Worm (Caenorhabditis elegans) whole organism, young adult: ENCODE data around the gene puf-11.

ENCODE experiments used
- D2030.7 ChIP-seq: fragments of 200-800 bp; sonication (Bioruptor generic); IDR thresholded peaks from 2 replicates; pipeline ENCODE4 v1.3.6; 2022; ENCODE audit warnings: missing genetic modification reagents, missing genetic modification characterization, missing compliant biosample characterization
- F33H1.4 ChIP-seq: fragments of 200-800 bp; sonication (Bioruptor generic); IDR thresholded peaks from 2 replicates; pipeline ENCODE4 v1.3.6; 2022; ENCODE audit warnings: missing genetic modification reagents, missing genetic modification characterization, missing compliant biosample characterization
- F37B4.10 ChIP-seq: fragments of 200-800 bp; sonication (Bioruptor generic); IDR thresholded peaks from 2 replicates; pipeline ENCODE4 v1.3.6; 2022; ENCODE audit warnings: missing genetic modification characterization, missing compliant biosample characterization
- F57A8.1 ChIP-seq: fragments of 200-800 bp; sonication (Bioruptor generic); optimal IDR thresholded peaks from 2 replicates; lab custom pipeline; 2018; ENCODE audit warnings: mild to moderate bottlenecking, missing genetic modification characterization, moderate library complexity, missing compliant biosample characterization
- T07F8.4 ChIP-seq: sonication (generic microtip); optimal IDR thresholded peaks from 2 replicates; lab custom pipeline; 2016; ENCODE audit warnings: mild to moderate bottlenecking, missing genetic modification characterization, moderate library complexity, missing compliant biosample characterization
- Y56A3A.18 ChIP-seq: fragments of 200-800 bp; sonication (Bioruptor generic); IDR thresholded peaks from 2 replicates; pipeline ENCODE4 v1.3.6; 2022; ENCODE audit warnings: missing genetic modification reagents, missing genetic modification characterization, missing compliant biosample characterization
- Y67H2A.10 ChIP-seq: fragments of 200-800 bp; sonication (Bioruptor generic); conservative IDR thresholded peaks from 2 replicates; pipeline ENCODE4 v1.3.6; 2022; ENCODE audit warnings: missing genetic modification reagents, missing genetic modification characterization, missing compliant biosample characterization
- Y95B8A.8 ChIP-seq: fragments of 200-800 bp; sonication (Bioruptor generic); IDR thresholded peaks from 2 replicates; pipeline ENCODE4 v1.3.6; 2022; ENCODE audit warnings: missing genetic modification reagents, missing genetic modification characterization, missing compliant biosample characterization
- athp-1 ChIP-seq: sonication (generic microtip); optimal IDR thresholded peaks from 2 replicates; lab custom pipeline; 2017; ENCODE audit warnings: mild to moderate bottlenecking, missing genetic modification characterization, missing compliant biosample characterization
- attf-5 ChIP-seq: fragments of 200-800 bp; sonication (Bioruptor generic); optimal IDR thresholded peaks from 2 replicates; lab custom pipeline; 2018; ENCODE audit warnings: mild to moderate bottlenecking, missing genetic modification characterization, missing compliant biosample characterization
- bed-2 ChIP-seq: fragments of 200-800 bp; sonication (Bioruptor generic); IDR thresholded peaks from 2 replicates; pipeline ENCODE4 v1.3.6; 2022; ENCODE audit warnings: missing genetic modification reagents, missing genetic modification characterization, missing compliant biosample characterization
- cebp-1 ChIP-seq, 2 experiments: fragments of 200-800 bp in 1 of 2; sonication (Bioruptor generic) in 1 of 2; sonication (generic microtip) in 1 of 2; IDR thresholded peaks in 1 of 2; optimal IDR thresholded peaks in 1 of 2; 2 replicates each; pipeline versions ENCODE4 v1.3.6 to Lab custom; 2017 to 2022; ENCODE audit warnings: missing compliant biosample characterization in 2 of 2, missing genetic modification characterization in 2 of 2, mild to moderate bottlenecking in 1 of 2, missing genetic modification reagents in 1 of 2, moderate library complexity in 1 of 2
- cebp-2 ChIP-seq: fragments of 200-800 bp; sonication (Bioruptor generic); IDR thresholded peaks from 2 replicates; pipeline ENCODE4 v1.3.6; 2022; ENCODE audit warnings: missing genetic modification characterization, missing compliant biosample characterization
- ceh-27 ChIP-seq: fragments of 200-800 bp; sonication (Bioruptor generic); optimal IDR thresholded peaks from 2 replicates; lab custom pipeline; 2018; ENCODE audit warnings: mild to moderate bottlenecking, missing genetic modification characterization, moderate library complexity, missing compliant biosample characterization
- ceh-40 ChIP-seq: fragments of 200-800 bp; sonication (Bioruptor generic); IDR thresholded peaks from 2 replicates; pipeline ENCODE4 v1.3.6; 2022; ENCODE audit warnings: missing genetic modification characterization, missing compliant biosample characterization
- ceh-91 ChIP-seq: fragments of 200-800 bp; sonication (Bioruptor generic); IDR thresholded peaks from 2 replicates; pipeline ENCODE4 v1.3.6; 2022; ENCODE audit warnings: missing genetic modification reagents, missing genetic modification characterization, missing compliant biosample characterization
- dpl-1 ChIP-seq: fragments of 150-350 bp; optimal IDR thresholded peaks from 2 replicates; lab custom pipeline; 2014; ENCODE audit warnings: missing biosample characterization, missing genetic modification reagents, missing genetic modification characterization
- efl-1 ChIP-seq: fragments of 150-350 bp; optimal IDR thresholded peaks from 2 replicates; lab custom pipeline; 2014; ENCODE audit warnings: missing biosample characterization, missing genetic modification reagents, missing genetic modification characterization
- egl-18 ChIP-seq: fragments of 200-800 bp; sonication (Bioruptor generic); IDR thresholded peaks from 2 replicates; pipeline ENCODE4 v1.3.6; 2022; ENCODE audit warnings: missing genetic modification reagents, missing genetic modification characterization, missing compliant biosample characterization
- ets-4 ChIP-seq: fragments of 200-800 bp; sonication (Bioruptor generic); optimal IDR thresholded peaks from 2 replicates; lab custom pipeline; 2018; ENCODE audit warnings: mild to moderate bottlenecking, missing genetic modification characterization, missing compliant biosample characterization
- gei-17 ChIP-seq: fragments of 200-800 bp; sonication (Bioruptor generic); optimal IDR thresholded peaks from 2 replicates; lab custom pipeline; 2018; ENCODE audit warnings: mild to moderate bottlenecking, missing genetic modification characterization, missing compliant biosample characterization
- hmg-1.2 ChIP-seq: fragments of 200-800 bp; sonication (Bioruptor generic); IDR thresholded peaks from 2 replicates; pipeline ENCODE4 v1.3.6; 2022; ENCODE audit warnings: missing genetic modification reagents, missing genetic modification characterization, missing compliant biosample characterization
- hmg-20 ChIP-seq: fragments of 200-800 bp; sonication (Bioruptor generic); IDR thresholded peaks from 2 replicates; pipeline ENCODE4 v1.3.6; 2022; ENCODE audit warnings: missing genetic modification reagents, missing genetic modification characterization, missing compliant biosample characterization
- lin-26 ChIP-seq: fragments of 200-800 bp; sonication (Bioruptor generic); IDR thresholded peaks from 2 replicates; pipeline ENCODE4 v1.3.6; 2022; ENCODE audit warnings: missing genetic modification reagents, missing genetic modification characterization, missing compliant biosample characterization
- lir-1 ChIP-seq: fragments of 200-800 bp; sonication (Bioruptor generic); conservative IDR thresholded peaks from 2 replicates; pipeline ENCODE4 v1.3.6; 2022; ENCODE audit warnings: missing genetic modification reagents, missing genetic modification characterization, missing compliant biosample characterization
- madf-3 ChIP-seq: fragments of 200-800 bp; sonication (Bioruptor generic); IDR thresholded peaks from 2 replicates; pipeline ENCODE4 v1.3.6; 2022; ENCODE audit warnings: missing genetic modification reagents, missing genetic modification characterization, missing compliant biosample characterization
- mxl-1 ChIP-seq: sonication (generic microtip); optimal IDR thresholded peaks from 2 replicates; lab custom pipeline; 2016; ENCODE audit warnings: missing genetic modification characterization, missing compliant biosample characterization
- nfyb-1 ChIP-seq: fragments of 200-800 bp; sonication (Bioruptor generic); IDR thresholded peaks from 2 replicates; pipeline ENCODE4 v1.3.6; 2022; ENCODE audit warnings: missing genetic modification reagents, missing genetic modification characterization, missing compliant biosample characterization
- nhr-80 ChIP-seq: sonication (generic microtip); optimal IDR thresholded peaks from 2 replicates; lab custom pipeline; 2016; ENCODE audit warnings: missing genetic modification characterization, missing compliant biosample characterization
- sea-2 ChIP-seq: fragments of 200-800 bp; sonication (Bioruptor generic); IDR thresholded peaks from 2 replicates; pipeline ENCODE4 v1.3.6; 2022; ENCODE audit warnings: missing genetic modification characterization, missing compliant biosample characterization
- snpc-1.3 ChIP-seq: sonication (generic microtip); optimal IDR thresholded peaks from 2 replicates; lab custom pipeline; 2017; ENCODE audit warnings: missing genetic modification characterization, mild to moderate bottlenecking, missing compliant biosample characterization, antibody characterized with exemption, moderate library complexity, missing genotype, missing genetic modification reagents; ENCODE audit not compliant: insufficient read depth
- snpc-4 ChIP-seq, 5 experiments: fragments of 150-350 bp in 1 of 5; sonication (generic microtip) in 4 of 5; optimal IDR thresholded peaks; 2 replicates each; lab custom pipeline; 2014 to 2018; ENCODE audit warnings: missing genetic modification characterization in 5 of 5, missing biosample characterization in 3 of 5, antibody characterized with exemption in 2 of 5, mild to moderate bottlenecking in 2 of 5, missing compliant biosample characterization in 2 of 5, missing genotype in 2 of 5, moderate library complexity in 2 of 5, missing genetic modification reagents in 1 of 5
- sptf-2 ChIP-seq: fragments of 200-800 bp; sonication (Bioruptor generic); optimal IDR thresholded peaks from 2 replicates; lab custom pipeline; 2018; ENCODE audit warnings: mild to moderate bottlenecking, missing genetic modification characterization, missing compliant biosample characterization
- tbp1 ChIP-seq: fragments of 200-800 bp; sonication (Bioruptor generic); optimal IDR thresholded peaks from 2 replicates; lab custom pipeline; 2018; ENCODE audit warnings: mild to moderate bottlenecking, missing genetic modification characterization, missing compliant biosample characterization
- xnd-1 ChIP-seq: sonication (generic microtip); optimal IDR thresholded peaks from 2 replicates; lab custom pipeline; 2016; ENCODE audit warnings: missing genotype, missing genetic modification reagents, missing genetic modification characterization, missing compliant biosample characterization
- zim-3 ChIP-seq: sonication (generic microtip); optimal IDR thresholded peaks from 2 replicates; lab custom pipeline; 2017; ENCODE audit warnings: mild to moderate bottlenecking, missing genetic modification characterization, moderate library complexity, missing compliant biosample characterization
- ztf-28 ChIP-seq: fragments of 200-800 bp; sonication (Bioruptor generic); IDR thresholded peaks from 2 replicates; pipeline ENCODE4 v1.3.6; 2022; ENCODE audit warnings: missing genetic modification reagents, missing genetic modification characterization, missing compliant biosample characterization

The puf-11 gene

ce11 chrIV:6415149-6415548, 6.2 kb upstream of the puf-11 start, which contains the start of gene exos-2 (continued):
- TF ChIP-seq ceh-27 (GFP tag; lab: Kevin White, UChicago) (no peak), sptf-2 (GFP tag; lab: Kevin White, UChicago) (no peak), dpl-1 (peak; percentile 72), F33H1.4 (GFP tag; lab: Robert Waterston, UW) (peak; percentile 34; the same call in 1 of the 2 replicates), efl-1 (GFP tag; lab: Kevin White, UChicago) (peak; percentile 75), F57A8.1 (GFP tag; lab: Kevin White, UChicago) (no peak), tbp1 (peak; percentile 12), T07F8.4 (no peak), hmg-1.2 (GFP tag; lab: Robert Waterston, UW) (no peak), mxl-1 (tag; lab: Kevin White, UChicago) (no peak), sea-2 (GFP tag; lab: Robert Waterston, UW) (no peak), snpc-4 (GFP tag; optimal IDR thresholded peaks at IDR 0.05; lab: Kevin White, UChicago) (no peak), snpc-4 (tag; optimal IDR thresholded peaks at IDR 0.05; lab: Kevin White, UChicago) (peak in 3 of 4 experiments; percentile 60 to 71 (median 62)), Y56A3A.18 (GFP tag; lab: Robert Waterston, UW) (no peak), ceh-40 (GFP tag; lab: Robert Waterston, UW) (no peak), gei-17 (GFP tag; lab: Kevin White, UChicago) (no peak), ets-4 (no peak), Y95B8A.8 (GFP tag; lab: Robert Waterston, UW) (no peak), bed-2 (no peak), D2030.7 (GFP tag; lab: Robert Waterston, UW) (no peak), ceh-91 (GFP tag; lab: Robert Waterston, UW) (no peak), lin-26 (GFP tag; lab: Robert Waterston, UW) (no peak), lir-1 (no peak), xnd-1 (tag; lab: Kevin White, UChicago) (no peak)
- TF ChIP-seq, all 124 proteins: peak for 7

- TF ChIP-seq snpc-1.3 (tag; lab: Kevin White, UChicago) (no peak), ztf-28 (no peak), Y67H2A.10 (GFP tag; lab: Robert Waterston, UW) (no peak), F37B4.10 (GFP tag; lab: Robert Waterston, UW) (no peak), cebp-2 (no peak), F57A8.1 (GFP tag; lab: Kevin White, UChicago) (no peak), nhr-80 (no peak), hmg-20 (GFP tag; lab: Robert Waterston, UW) (no peak), athp-1 (no peak), attf-5 (GFP tag; lab: Kevin White, UChicago) (no peak), madf-3 (GFP tag; lab: Robert Waterston, UW) (no peak), egl-18 (GFP tag; lab: Robert Waterston, UW) (no peak), nfyb-1 (GFP tag; lab: Robert Waterston, UW) (no peak), T07F8.4 (no peak), zim-3 (no peak), cebp-1 (GFP tag; IDR thresholded peaks at IDR 0.05; lab: Robert Waterston, UW) (no peak), cebp-1 (tag; optimal IDR thresholded peaks at IDR 0.05; lab: Kevin White, UChicago) (no peak)
Measured at ce11 chrIV:6416553-6416952, 4.8 kb upstream of the puf-11 start, which contains the start of gene Y73B6BL.22. Y73B6BL.22 (minus strand) TSS chrIV:6416653.
